Fruit fly (Drosophila melanogaster) whole organism, embryonic: ENCODE results near the gene CG33281.
A peak's percentile ranks its signal among the peaks of the same experiment; 100 is the strongest.

Experiments used
- ATbp ChIP-seq: fragments of 200-800 bp; sonication (Bioruptor generic); optimal IDR thresholded peaks from 2 replicates; lab custom pipeline; 2017; ENCODE audit warnings: missing biosample characterization, mild to moderate bottlenecking, missing genetic modification characterization, missing genetic modification reagents
- Atf6 ChIP-seq: fragments of 200-800 bp; sonication (Bioruptor generic); IDR thresholded peaks from 2 replicates; pipeline ENCODE4 v1.3.6; 2022; ENCODE audit warnings: missing biosample characterization, missing genetic modification characterization
- B-H1 ChIP-seq: fragments of 200-800 bp; sonication (Bioruptor generic); IDR thresholded peaks from 3 replicates; pipeline ENCODE4 v1.3.6; 2022; ENCODE audit warnings: missing biosample characterization, missing genetic modification characterization
- Bgb ChIP-seq: fragments of 200-800 bp; sonication (Bioruptor generic); IDR thresholded peaks from 2 replicates; pipeline ENCODE4 v1.3.6; 2022; ENCODE audit warnings: missing biosample characterization, missing genetic modification characterization; ENCODE audit not compliant: partially characterized antibody
- CG10431 ChIP-seq: fragments of 200-800 bp; sonication (Bioruptor generic); optimal IDR thresholded peaks from 3 replicates; lab custom pipeline; 2018; ENCODE audit warnings: missing biosample characterization, mild to moderate bottlenecking, missing genetic modification characterization
- CG10979 ChIP-seq: fragments of 200-800 bp; sonication (Bioruptor generic); optimal IDR thresholded peaks from 2 replicates; lab custom pipeline; 2018; ENCODE audit warnings: missing biosample characterization, mild to moderate bottlenecking, missing genetic modification characterization, moderate library complexity
- CG11398 ChIP-seq: fragments of 200-800 bp; sonication (Bioruptor generic); optimal IDR thresholded peaks from 2 replicates; lab custom pipeline; 2016; ENCODE audit warnings: missing biosample characterization, missing genetic modification characterization
- CG12219 ChIP-seq: fragments of 200-800 bp; sonication (Bioruptor generic); optimal IDR thresholded peaks from 3 replicates; lab custom pipeline; 2018; ENCODE audit warnings: missing biosample characterization, mild to moderate bottlenecking, missing genetic modification characterization
- CG1233 ChIP-seq: fragments of 200-800 bp; sonication (Bioruptor generic); optimal IDR thresholded peaks from 4 replicates; lab custom pipeline; 2018; ENCODE audit warnings: missing biosample characterization, mild to moderate bottlenecking, missing genetic modification characterization
- CG13775 ChIP-seq: fragments of 200-800 bp; sonication (Bioruptor generic); optimal IDR thresholded peaks from 3 replicates; lab custom pipeline; 2017; ENCODE audit warnings: missing biosample characterization, mild to moderate bottlenecking, missing genetic modification characterization
- CG14441 ChIP-seq: fragments of 200-800 bp; sonication (Bioruptor generic); IDR thresholded peaks from 2 replicates; pipeline ENCODE4 v1.3.6; 2022; ENCODE audit warnings: missing biosample characterization, missing genetic modification characterization
- CG15601 ChIP-seq: fragments of 200-800 bp; sonication (Bioruptor generic); optimal IDR thresholded peaks from 3 replicates; lab custom pipeline; 2019; ENCODE audit warnings: missing biosample characterization, mild to moderate bottlenecking, missing genetic modification characterization, moderate library complexity
- CG1647 ChIP-seq: fragments of 200-800 bp; sonication (Bioruptor generic); optimal IDR thresholded peaks from 3 replicates; lab custom pipeline; 2016; ENCODE audit warnings: missing biosample characterization, missing genetic modification characterization
- CG17359 ChIP-seq: fragments of 200-800 bp; sonication (Bioruptor generic); optimal IDR thresholded peaks from 3 replicates; lab custom pipeline; 2018; ENCODE audit warnings: missing biosample characterization, mild to moderate bottlenecking, missing genetic modification characterization, moderate library complexity
- CG18262 ChIP-seq: fragments of 200-800 bp; optimal IDR thresholded peaks from 3 replicates; lab custom pipeline; 2019; ENCODE audit warnings: missing biosample characterization, mild to moderate bottlenecking, missing genetic modification characterization, moderate library complexity
- CG2712 ChIP-seq: fragments of 200-800 bp; optimal IDR thresholded peaks from 3 replicates; lab custom pipeline; 2019; ENCODE audit warnings: missing biosample characterization, mild to moderate bottlenecking, missing genetic modification characterization, moderate library complexity
- CG31388 ChIP-seq: fragments of 200-800 bp; sonication (Bioruptor generic); optimal IDR thresholded peaks from 2 replicates; lab custom pipeline; 2016; ENCODE audit warnings: missing biosample characterization, missing genetic modification characterization
- CG34422 ChIP-seq: fragments of 200-800 bp; sonication (Bioruptor generic); IDR thresholded peaks from 3 replicates; pipeline ENCODE4 v1.3.6; 2022; ENCODE audit warnings: missing biosample characterization, missing genetic modification characterization
- CG4404 ChIP-seq: fragments of 200-800 bp; sonication (Bioruptor generic); IDR thresholded peaks from 2 replicates; pipeline ENCODE4 v1.3.6; 2022; ENCODE audit warnings: missing biosample characterization, missing genetic modification characterization
- CG4854 ChIP-seq: fragments of 200-800 bp; sonication (Bioruptor generic); optimal IDR thresholded peaks from 2 replicates; lab custom pipeline; 2016; ENCODE audit warnings: missing biosample characterization, missing genetic modification characterization, inconsistent platforms
- CG9215 ChIP-seq: fragments of 200-800 bp; sonication (Bioruptor generic); IDR thresholded peaks from 2 replicates; pipeline ENCODE4 v1.3.6; 2022; ENCODE audit warnings: missing biosample characterization, missing genetic modification characterization
- CHES-1-like ChIP-seq: fragments of 200-800 bp; sonication (Bioruptor generic); optimal IDR thresholded peaks from 2 replicates; lab custom pipeline; 2016; ENCODE audit warnings: missing biosample characterization, missing genetic modification characterization
- Dad ChIP-seq: fragments of 200-800 bp; sonication (Bioruptor generic); optimal IDR thresholded peaks from 3 replicates; lab custom pipeline; 2016; ENCODE audit warnings: missing biosample characterization, missing genetic modification characterization
- Drgx ChIP-seq: fragments of 200-800 bp; sonication (Bioruptor generic); IDR thresholded peaks from 2 replicates; pipeline ENCODE4 v1.3.6; 2022; ENCODE audit warnings: missing biosample characterization, missing genetic modification characterization
- Ets65A ChIP-seq: fragments of 200-800 bp; sonication (Bioruptor generic); peaks from one replicate; lab custom pipeline; 2016; ENCODE audit warnings: missing biosample characterization, missing genetic modification characterization
- HmgD ChIP-seq: fragments of 200-800 bp; sonication (Bioruptor generic); optimal IDR thresholded peaks from 3 replicates; lab custom pipeline; 2016; ENCODE audit warnings: missing biosample characterization, missing genetic modification characterization
- Kr ChIP-seq: fragments of 200-800 bp; sonication (Bioruptor generic); optimal IDR thresholded peaks from 2 replicates; lab custom pipeline; 2017; ENCODE audit warnings: missing biosample characterization, mild to moderate bottlenecking, missing genetic modification characterization
- Lpt ChIP-seq: fragments of >200 bp; optimal IDR thresholded peaks from 2 replicates; lab custom pipeline; 2018; ENCODE audit warnings: missing biosample characterization, missing genetic modification characterization
- Nf-YC ChIP-seq: fragments of 200-800 bp; optimal IDR thresholded peaks from 3 replicates; lab custom pipeline; 2019; ENCODE audit warnings: missing biosample characterization, mild to moderate bottlenecking, missing genetic modification characterization, moderate library complexity
- Stat92E ChIP-seq, 3 experiments: fragments of >200 bp in 2 of 3; fragments of 200-800 bp in 1 of 3; sonication (Bioruptor generic) in 1 of 3; optimal IDR thresholded peaks; 2 replicates each; lab custom pipeline; 2017 to 2019; ENCODE audit warnings: missing biosample characterization in 3 of 3, missing genetic modification characterization in 3 of 3, mild to moderate bottlenecking in 1 of 3, moderate library complexity in 1 of 3
- bcd ChIP-seq: fragments of 200-800 bp; sonication (Bioruptor generic); optimal IDR thresholded peaks from 2 replicates; lab custom pipeline; 2017; ENCODE audit warnings: missing biosample characterization, mild to moderate bottlenecking, missing genetic modification characterization
- br ChIP-seq: fragments of >200 bp; optimal IDR thresholded peaks from 2 replicates; lab custom pipeline; 2017
- cad ChIP-seq: fragments of >200 bp; optimal IDR thresholded peaks from 2 replicates; lab custom pipeline; 2017; ENCODE audit warnings: missing biosample characterization, missing genetic modification characterization
- corto ChIP-seq: fragments of 200-800 bp; sonication (Bioruptor generic); optimal IDR thresholded peaks from 2 replicates; lab custom pipeline; 2016; ENCODE audit warnings: missing biosample characterization, mild to moderate bottlenecking, missing genetic modification characterization, moderate library complexity
- ems ChIP-seq: fragments of 200-800 bp; sonication (Bioruptor generic); optimal IDR thresholded peaks from 3 replicates; lab custom pipeline; 2016; ENCODE audit warnings: missing biosample characterization, missing genetic modification characterization
- fu2 ChIP-seq: fragments of 200-800 bp; sonication (Bioruptor generic); optimal IDR thresholded peaks from 2 replicates; lab custom pipeline; 2016; ENCODE audit warnings: missing biosample characterization, missing genetic modification characterization
- gem ChIP-seq: fragments of 200-800 bp; sonication (Bioruptor generic); optimal IDR thresholded peaks from 2 replicates; lab custom pipeline; 2019; ENCODE audit warnings: missing biosample characterization, mild to moderate bottlenecking, missing genetic modification characterization, moderate library complexity
- lbe ChIP-seq: fragments of 200-800 bp; sonication (Bioruptor generic); optimal IDR thresholded peaks from 2 replicates; lab custom pipeline; 2016; ENCODE audit warnings: missing biosample characterization, mild to moderate bottlenecking, missing genetic modification characterization
- lilli ChIP-seq: fragments of 200-800 bp; sonication (Bioruptor generic); optimal IDR thresholded peaks from 3 replicates; lab custom pipeline; 2016; ENCODE audit warnings: missing biosample characterization, missing genetic modification characterization
- lmd ChIP-seq: fragments of 200-800 bp; sonication (Bioruptor generic); IDR thresholded peaks from 2 replicates; pipeline ENCODE4 v1.3.6; 2022; ENCODE audit warnings: missing biosample characterization, missing genetic modification characterization
- lola ChIP-seq, 3 experiments: fragments of >200 bp in 2 of 3; fragments of 200-800 bp in 1 of 3; sonication (Bioruptor generic) in 1 of 3; optimal IDR thresholded peaks; 2 replicates each; lab custom pipeline; 2017 to 2019; ENCODE audit warnings: missing biosample characterization in 3 of 3, missing genetic modification characterization in 3 of 3, mild to moderate bottlenecking in 1 of 3, moderate library complexity in 1 of 3
- pnt ChIP-seq: fragments of 200-800 bp; sonication (Bioruptor generic); optimal IDR thresholded peaks from 3 replicates; lab custom pipeline; 2016; ENCODE audit warnings: missing biosample characterization, missing genetic modification characterization
- pzg ChIP-seq: fragments of 200-800 bp; sonication (Bioruptor generic); optimal IDR thresholded peaks from 3 replicates; lab custom pipeline; 2018; ENCODE audit warnings: missing biosample characterization, mild to moderate bottlenecking, missing genetic modification characterization, moderate library complexity
- rib ChIP-seq: fragments of 200-800 bp; sonication (Bioruptor generic); IDR thresholded peaks from 2 replicates; pipeline ENCODE4 v1.3.6; 2022; ENCODE audit warnings: missing biosample characterization, missing genetic modification characterization
- slp2 ChIP-seq: fragments of 200-800 bp; sonication (Bioruptor generic); optimal IDR thresholded peaks from 2 replicates; lab custom pipeline; 2016; ENCODE audit warnings: missing biosample characterization, missing genetic modification characterization
- tio ChIP-seq: fragments of 200-800 bp; sonication (Bioruptor generic); optimal IDR thresholded peaks from 2 replicates; lab custom pipeline; 2017; ENCODE audit warnings: missing biosample characterization, missing genetic modification characterization, inconsistent platforms
- vnd ChIP-seq: fragments of 200-800 bp; sonication (Bioruptor generic); IDR thresholded peaks from 3 replicates; pipeline ENCODE4 v1.3.6; 2022; ENCODE audit warnings: missing biosample characterization, missing genetic modification characterization; ENCODE audit not compliant: partially characterized antibody
- wdn ChIP-seq: fragments of 200-800 bp; sonication (Bioruptor generic); IDR thresholded peaks from 2 replicates; pipeline ENCODE4 v1.3.6; 2022; ENCODE audit warnings: missing biosample characterization, missing genetic modification characterization
- zf30C ChIP-seq: fragments of 200-800 bp; sonication (Bioruptor generic); optimal IDR thresholded peaks from 3 replicates; lab custom pipeline; 2018; ENCODE audit warnings: missing biosample characterization, mild to moderate bottlenecking, missing genetic modification characterization
- zfh2 ChIP-seq: fragments of 200-800 bp; sonication (Bioruptor generic); optimal IDR thresholded peaks from 2 replicates; lab custom pipeline; 2016; ENCODE audit warnings: missing biosample characterization, missing genetic modification characterization

The CG33281 gene

DNA sequence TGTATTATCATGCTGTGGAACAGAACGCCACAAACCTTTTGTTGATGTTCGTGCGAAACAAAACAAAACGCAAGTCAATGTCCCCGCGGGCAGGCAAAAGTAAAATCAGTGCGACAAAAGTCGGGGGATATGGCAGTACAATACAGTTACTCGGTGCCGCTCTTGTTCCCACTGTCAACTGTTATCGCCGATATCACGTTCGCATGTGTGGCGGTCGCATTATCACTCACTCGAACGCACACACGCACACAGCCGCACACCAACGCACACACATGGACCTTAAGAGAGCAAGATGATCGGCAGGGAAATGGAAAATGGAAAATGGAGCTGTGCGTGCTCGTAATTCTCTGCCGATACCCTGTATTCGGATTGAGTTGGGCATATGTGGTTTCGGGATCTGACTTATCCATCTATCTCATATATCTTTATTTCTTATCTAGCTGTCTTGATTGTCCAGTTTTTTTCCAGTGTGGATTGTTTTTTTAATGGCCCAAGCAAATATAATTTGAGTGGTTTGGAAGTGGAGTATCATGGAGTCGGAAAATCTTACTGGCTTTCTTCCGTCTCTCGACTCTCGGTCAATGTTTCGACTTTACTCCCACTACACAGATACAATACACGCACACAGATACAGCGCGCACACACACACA, 14.7 kb downstream of the CG33281 start (continued):
- no peak for TF ChIP-seq br (lab: Kevin White, UChicago)
- peak; percentile 81 for TF ChIP-seq lmd (GFP tag; lab: Robert Waterston, UW)
- TF ChIP-seq Kr (GFP tag; lab: Kevin White, UChicago): no peak
- peak; percentile 30; the same call in 1 of the 2 replicates for TF ChIP-seq wdn (GFP tag; lab: Robert Waterston, UW)
- TF ChIP-seq CG31388 (GFP tag; lab: Kevin White, UChicago): peak; percentile 10
- TF ChIP-seq CG11398 (GFP tag; lab: Kevin White, UChicago): peak; percentile 79
- peak; percentile 82; the same call in 2 of the 3 replicates for TF ChIP-seq CG34422 (GFP tag; lab: Robert Waterston, UW)
- peak; percentile 93 for TF ChIP-seq CG10979
- no peak for TF ChIP-seq lbe (GFP tag; lab: Kevin White, UChicago)
- peak; percentile 39 for TF ChIP-seq CG12219
- TF ChIP-seq corto (GFP tag; lab: Kevin White, UChicago): no peak
- TF ChIP-seq Drgx: peak; percentile 87
- no peak for TF ChIP-seq cad (GFP tag; lab: Kevin White, UChicago)
- TF ChIP-seq HmgD (GFP tag; lab: Kevin White, UChicago): peak; percentile 70
- peak; percentile 91 for TF ChIP-seq CG18262 (tag; lab: Kevin White, UChicago)
- TF ChIP-seq lilli (GFP tag; lab: Kevin White, UChicago): peak; percentile 67
- no peak for TF ChIP-seq zf30C (GFP tag; lab: Kevin White, UChicago)
- no peak for TF ChIP-seq Lpt (GFP tag; lab: Kevin White, UChicago)
- TF ChIP-seq slp2: peak; percentile 88
- peak; percentile 74 for TF ChIP-seq B-H1
- peak; percentile 91 for TF ChIP-seq ATbp (GFP tag; lab: Kevin White, UChicago)
- TF ChIP-seq CG14441 (GFP tag; lab: Robert Waterston, UW): 0 out of 2 replicates have a peak, but pooled peaks have one; percentile 51
- TF ChIP-seq CG4404 (GFP tag; lab: Robert Waterston, UW): peak; percentile 52
- TF ChIP-seq Atf6 (GFP tag; lab: Robert Waterston, UW): no peak
- no peak for TF ChIP-seq CG4854 (GFP tag; lab: Kevin White, UChicago)
- peak; percentile 45 for TF ChIP-seq CHES-1-like (GFP tag; lab: Kevin White, UChicago)
- peak; percentile 89 for TF ChIP-seq pnt (GFP tag; lab: Kevin White, UChicago)
- TF ChIP-seq CG2712: peak; percentile 92
- no peak for TF ChIP-seq vnd (GFP tag; lab: Robert Waterston, UW)
- peak; percentile 68 for TF ChIP-seq bcd (GFP tag; lab: Kevin White, UChicago)
- TF ChIP-seq Bgb (GFP tag; lab: Robert Waterston, UW): no peak
- peak; percentile 81 for TF ChIP-seq ems
- TF ChIP-seq zfh2: no peak
- peak; percentile 96 for TF ChIP-seq Ets65A (GFP tag; lab: Kevin White, UChicago)
- TF ChIP-seq gem: peak; percentile 91
- peak in 1 of 3 experiments; percentile 83 for TF ChIP-seq lola (GFP tag; optimal IDR thresholded peaks at IDR 0.05; lab: Kevin White, UChicago)
- no peak for TF ChIP-seq Nf-YC (tag; lab: Kevin White, UChicago)
- 0 out of 2 replicates have a peak, but pooled peaks have one; percentile 18 for TF ChIP-seq CG9215
- TF ChIP-seq CG1647 (GFP tag; lab: Kevin White, UChicago): peak; percentile 76
- TF ChIP-seq CG13775 (GFP tag; lab: Kevin White, UChicago): peak; percentile 25
- peak; percentile 80 for TF ChIP-seq CG17359 (tag; lab: Kevin White, UChicago)
- TF ChIP-seq CG1233 (GFP tag; lab: Kevin White, UChicago): peak; percentile 30
- TF ChIP-seq rib: no peak
- peak; percentile 78 for TF ChIP-seq tio (GFP tag; lab: Kevin White, UChicago)
- TF ChIP-seq Stat92E (GFP tag; optimal IDR thresholded peaks at IDR 0.05; lab: Kevin White, UChicago): peak in 1 of 3 experiments; percentile 50
- no peak for TF ChIP-seq pzg (GFP tag; lab: Kevin White, UChicago)
- peak; percentile 38 for TF ChIP-seq fu2 (GFP tag; lab: Kevin White, UChicago)
- TF ChIP-seq CG10431 (GFP tag; lab: Kevin White, UChicago): peak; percentile 38
- peak; percentile 56 for TF ChIP-seq Dad (GFP tag; lab: Kevin White, UChicago)
- peak; percentile 74 for TF ChIP-seq CG15601 (tag; lab: Kevin White, UChicago)
